Fruit fly (Drosophila melanogaster) whole organism, embryonic: ENCODE data around the gene velo.

ENCODE experiments used
- CG10431 ChIP-seq: fragments of 200-800 bp; sonication (Bioruptor generic); optimal IDR thresholded peaks from 3 replicates; lab custom pipeline; 2018; ENCODE audit warnings: missing biosample characterization, mild to moderate bottlenecking, missing genetic modification characterization
- CG11504 ChIP-seq: fragments of 200-800 bp; sonication (Bioruptor generic); optimal IDR thresholded peaks from 3 replicates; lab custom pipeline; 2019; ENCODE audit warnings: missing biosample characterization, mild to moderate bottlenecking, missing genetic modification characterization, moderate library complexity
- CG1603 ChIP-seq: fragments of 200-800 bp; sonication (Bioruptor generic); optimal IDR thresholded peaks from 2 replicates; lab custom pipeline; 2019; ENCODE audit warnings: missing biosample characterization, mild to moderate bottlenecking, missing genetic modification characterization, moderate library complexity
- CG17359 ChIP-seq: fragments of 200-800 bp; sonication (Bioruptor generic); optimal IDR thresholded peaks from 3 replicates; lab custom pipeline; 2018; ENCODE audit warnings: missing biosample characterization, mild to moderate bottlenecking, missing genetic modification characterization, moderate library complexity
- CG18476 ChIP-seq: fragments of 200-800 bp; sonication (Bioruptor generic); optimal IDR thresholded peaks from 2 replicates; lab custom pipeline; 2016; ENCODE audit warnings: missing biosample characterization, mild to moderate bottlenecking, missing genetic modification characterization
- CG32767 ChIP-seq: fragments of 200-800 bp; sonication (Bioruptor generic); IDR thresholded peaks from 2 replicates; pipeline ENCODE4 v1.3.6; 2022; ENCODE audit warnings: missing biosample characterization, missing genetic modification characterization
- CG4424 ChIP-seq: fragments of 200-800 bp; sonication (Bioruptor generic); optimal IDR thresholded peaks from 3 replicates; lab custom pipeline; 2016; ENCODE audit warnings: missing biosample characterization, missing genetic modification characterization
- CG5180 ChIP-seq: fragments of 200-800 bp; sonication (Bioruptor generic); optimal IDR thresholded peaks from 3 replicates; lab custom pipeline; 2017; ENCODE audit warnings: missing biosample characterization, missing genetic modification characterization, mild to moderate bottlenecking, moderate library complexity, missing genetic modification reagents
- CG6272 ChIP-seq: fragments of 200-800 bp; sonication (Bioruptor generic); IDR thresholded peaks from 2 replicates; pipeline ENCODE4 v1.3.6; 2022; ENCODE audit warnings: missing biosample characterization, missing genetic modification characterization
- CG7786 ChIP-seq: fragments of 200-800 bp; sonication (Bioruptor generic); optimal IDR thresholded peaks from 2 replicates; lab custom pipeline; 2016; ENCODE audit warnings: missing biosample characterization, missing genetic modification characterization
- CG7839 ChIP-seq: fragments of 200-800 bp; sonication (Bioruptor generic); optimal IDR thresholded peaks from 3 replicates; lab custom pipeline; 2018; ENCODE audit warnings: missing biosample characterization, mild to moderate bottlenecking, missing genetic modification characterization, moderate library complexity
- CG8290 ChIP-seq, 3 experiments: fragments of 200-800 bp; sonication (Bioruptor generic); optimal IDR thresholded peaks; 2 replicates each; lab custom pipeline; 2016 to 2019; ENCODE audit warnings: missing biosample characterization in 3 of 3, missing genetic modification characterization in 3 of 3, mild to moderate bottlenecking in 2 of 3, moderate library complexity in 1 of 3
- CG8388 ChIP-seq: fragments of 200-800 bp; sonication (Bioruptor generic); optimal IDR thresholded peaks from 2 replicates; lab custom pipeline; 2019; ENCODE audit warnings: missing biosample characterization, mild to moderate bottlenecking, missing genetic modification characterization, moderate library complexity
- Camta ChIP-seq: fragments of 200-800 bp; sonication (Bioruptor generic); optimal IDR thresholded peaks from 2 replicates; lab custom pipeline; 2016; ENCODE audit warnings: missing biosample characterization, missing genetic modification characterization
- D19A ChIP-seq: fragments of 200-800 bp; optimal IDR thresholded peaks from 3 replicates; lab custom pipeline; 2019; ENCODE audit warnings: missing biosample characterization, mild to moderate bottlenecking, missing genetic modification characterization, moderate library complexity
- ERR ChIP-seq: fragments of 200-800 bp; sonication (Bioruptor generic); optimal IDR thresholded peaks from 2 replicates; lab custom pipeline; 2016; ENCODE audit warnings: missing biosample characterization, missing genetic modification characterization
- HHEX ChIP-seq: fragments of 200-800 bp; sonication (Bioruptor generic); optimal IDR thresholded peaks from 3 replicates; lab custom pipeline; 2017; ENCODE audit warnings: missing biosample characterization, mild to moderate bottlenecking, missing genetic modification characterization, missing genetic modification reagents
- Hey ChIP-seq: fragments of 200-800 bp; sonication (Bioruptor generic); optimal IDR thresholded peaks from 3 replicates; lab custom pipeline; 2018; ENCODE audit warnings: missing biosample characterization, mild to moderate bottlenecking, missing genetic modification characterization
- Hr51 ChIP-seq, 2 experiments: fragments of 200-800 bp; sonication (Bioruptor generic); optimal IDR thresholded peaks; 2 replicates in 1 of 2; 3 replicates in 1 of 2; lab custom pipeline; 2016 to 2018; ENCODE audit warnings: missing biosample characterization in 2 of 2, missing genetic modification characterization in 2 of 2, mild to moderate bottlenecking in 1 of 2, moderate library complexity in 1 of 2
- Hr78 ChIP-seq, 2 experiments: fragments of 200-800 bp in 1 of 2; fragments of >200 bp in 1 of 2; sonication (Bioruptor generic) in 1 of 2; optimal IDR thresholded peaks; 2 replicates each; lab custom pipeline; 2017 to 2019; ENCODE audit warnings: missing biosample characterization in 2 of 2, missing genetic modification characterization in 2 of 2, mild to moderate bottlenecking in 1 of 2, moderate library complexity in 1 of 2
- Med ChIP-seq: fragments of 200-800 bp; sonication (Bioruptor generic); peaks from one replicate; lab custom pipeline; 2016; ENCODE audit warnings: missing biosample characterization, missing genetic modification characterization, mild to moderate bottlenecking, inconsistent platforms, moderate library complexity
- NFAT ChIP-seq: fragments of 200-800 bp; sonication (Bioruptor generic); IDR thresholded peaks from 2 replicates; pipeline ENCODE4 v1.3.6; 2022; ENCODE audit warnings: missing biosample characterization, missing genetic modification characterization
- PHDP ChIP-seq: fragments of 200-800 bp; sonication (Bioruptor generic); optimal IDR thresholded peaks from 3 replicates; lab custom pipeline; 2018; ENCODE audit warnings: missing biosample characterization, mild to moderate bottlenecking, missing genetic modification characterization, moderate library complexity
- Rfx ChIP-seq: fragments of 200-800 bp; sonication (Bioruptor generic); IDR thresholded peaks from 2 replicates; pipeline ENCODE4 v1.3.6; 2022; ENCODE audit warnings: missing biosample characterization, missing genetic modification characterization
- Ssrp ChIP-seq: fragments of 200-800 bp; sonication (Bioruptor generic); optimal IDR thresholded peaks from 2 replicates; lab custom pipeline; 2018; ENCODE audit warnings: missing biosample characterization, mild to moderate bottlenecking, missing genetic modification characterization, moderate library complexity
- abd-A ChIP-seq: fragments of 200-800 bp; sonication (Bioruptor generic); optimal IDR thresholded peaks from 3 replicates; lab custom pipeline; 2019; ENCODE audit warnings: missing biosample characterization, mild to moderate bottlenecking, missing genetic modification characterization, moderate library complexity
- chm ChIP-seq: fragments of 200-800 bp; sonication (Bioruptor generic); IDR thresholded peaks from 2 replicates; pipeline ENCODE4 v1.3.6; 2022; ENCODE audit warnings: missing biosample characterization, missing genetic modification characterization
- ci ChIP-seq: fragments of 200-800 bp; sonication (Bioruptor generic); IDR thresholded peaks from 3 replicates; pipeline ENCODE4 v1.3.6; 2022; ENCODE audit warnings: missing biosample characterization, missing genetic modification characterization
- ewg ChIP-seq: fragments of 200-800 bp; sonication (Bioruptor generic); optimal IDR thresholded peaks from 3 replicates; lab custom pipeline; 2017; ENCODE audit warnings: mild to moderate bottlenecking, missing biosample characterization, missing genetic modification reagents, missing genetic modification characterization
- grn ChIP-seq: fragments of 200-800 bp; sonication (Bioruptor generic); optimal IDR thresholded peaks from 3 replicates; lab custom pipeline; 2017; ENCODE audit warnings: missing biosample characterization, missing genetic modification characterization
- hbn ChIP-seq: fragments of 200-800 bp; sonication (Bioruptor generic); IDR thresholded peaks from 2 replicates; pipeline ENCODE4 v1.3.6; 2022; ENCODE audit warnings: missing biosample characterization, missing genetic modification characterization; ENCODE audit not compliant: partially characterized antibody
- lab ChIP-seq: fragments of 200-800 bp; sonication (Bioruptor generic); optimal IDR thresholded peaks from 3 replicates; lab custom pipeline; 2017; ENCODE audit warnings: missing biosample characterization, missing genetic modification characterization, mild to moderate bottlenecking, moderate library complexity, missing genetic modification reagents
- mam ChIP-seq: fragments of 200-800 bp; sonication (Bioruptor generic); optimal IDR thresholded peaks from 3 replicates; lab custom pipeline; 2016; ENCODE audit warnings: missing biosample characterization, missing genetic modification characterization
- oc ChIP-seq: fragments of 200-800 bp; sonication (Bioruptor generic); optimal IDR thresholded peaks from 2 replicates; lab custom pipeline; 2018; ENCODE audit warnings: missing biosample characterization, mild to moderate bottlenecking, missing genetic modification characterization, moderate library complexity
- odd ChIP-seq: fragments of 200-800 bp; sonication (Bioruptor generic); optimal IDR thresholded peaks from 2 replicates; lab custom pipeline; 2017; ENCODE audit warnings: missing biosample characterization, mild to moderate bottlenecking, missing genetic modification characterization
- otp ChIP-seq: fragments of 200-800 bp; sonication (Bioruptor generic); IDR thresholded peaks from 3 replicates; pipeline ENCODE4, ENCODE4 v1.3.6; 2022; ENCODE audit warnings: missing biosample characterization, missing genetic modification characterization
- ro ChIP-seq: fragments of 200-800 bp; sonication (Bioruptor generic); IDR thresholded peaks from 2 replicates; pipeline ENCODE4 v1.3.6; 2022; ENCODE audit warnings: missing biosample characterization, missing genetic modification characterization
- schlank ChIP-seq: fragments of 200-800 bp; sonication (Bioruptor generic); optimal IDR thresholded peaks from 2 replicates; lab custom pipeline; 2018; ENCODE audit warnings: missing biosample characterization, mild to moderate bottlenecking, missing genetic modification characterization
- sd ChIP-seq: fragments of 200-800 bp; sonication (Bioruptor generic); optimal IDR thresholded peaks from 3 replicates; lab custom pipeline; 2018; ENCODE audit warnings: missing biosample characterization, mild to moderate bottlenecking, missing genetic modification characterization, moderate library complexity
- sens-2 ChIP-seq: fragments of 200-800 bp; sonication (Bioruptor generic); IDR thresholded peaks from 2 replicates; pipeline ENCODE4 v1.3.6; 2022; ENCODE audit warnings: missing biosample characterization, missing genetic modification characterization
- stc ChIP-seq: fragments of 200-800 bp; sonication (Bioruptor generic); IDR thresholded peaks from 2 replicates; pipeline ENCODE4 v1.3.6; 2022; ENCODE audit warnings: missing biosample characterization, missing genetic modification characterization
- tna ChIP-seq: fragments of 200-800 bp; sonication (Bioruptor generic); IDR thresholded peaks from 2 replicates; pipeline ENCODE4 v1.3.6; 2022; ENCODE audit warnings: missing biosample characterization, missing genetic modification characterization; ENCODE audit not compliant: partially characterized antibody
- unpg ChIP-seq: fragments of 200-800 bp; sonication (Bioruptor generic); optimal IDR thresholded peaks from 3 replicates; lab custom pipeline; 2018; ENCODE audit warnings: missing biosample characterization, mild to moderate bottlenecking, missing genetic modification characterization, moderate library complexity
- vfl ChIP-seq: fragments of 200-800 bp; sonication (Bioruptor generic); optimal IDR thresholded peaks from 2 replicates; lab custom pipeline; 2016; ENCODE audit warnings: missing biosample characterization, missing genetic modification characterization
- zen2 ChIP-seq: fragments of 200-800 bp; sonication (Bioruptor generic); IDR thresholded peaks from 3 replicates; pipeline ENCODE4 v1.3.6; 2022; ENCODE audit warnings: missing biosample characterization, missing genetic modification characterization; ENCODE audit not compliant: partially characterized antibody

The velo gene

DNA sequence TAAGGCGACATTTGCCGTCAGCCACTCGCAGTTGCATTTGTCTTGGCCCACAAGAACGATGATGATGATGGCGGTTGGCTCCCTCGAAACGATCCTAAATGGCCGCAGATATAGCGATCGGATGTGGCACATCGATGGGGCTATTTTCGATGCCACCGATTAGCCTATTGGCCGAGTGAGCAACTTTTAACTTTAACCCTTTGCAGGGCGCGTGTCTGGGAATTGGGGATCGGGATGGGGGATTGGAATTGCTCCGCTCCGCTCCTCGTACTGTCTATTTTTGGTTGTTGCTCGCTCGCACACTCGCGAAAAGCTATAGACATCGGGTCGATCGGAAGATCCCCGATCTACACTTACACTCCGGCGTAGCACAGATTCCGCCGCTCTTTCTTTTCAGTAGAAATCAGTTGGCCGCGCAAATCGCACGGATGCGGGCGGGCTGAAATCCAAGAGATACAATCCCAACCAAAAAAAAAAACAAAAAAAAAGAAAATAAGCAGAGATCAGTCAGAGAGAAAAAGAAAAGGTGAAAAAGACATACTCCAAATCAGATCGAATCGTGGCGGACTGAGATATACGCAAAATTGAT is 48.0 kb downstream of the velo start, which contains the start of gene CG8519 (continued):
- TF ChIP-seq zen2 (GFP tag; lab: Robert Waterston, UW) = 0 out of 3 replicates have a peak, but pooled peaks have one; percentile 6
- TF ChIP-seq, all 482 proteins: peak for 14

DNA sequence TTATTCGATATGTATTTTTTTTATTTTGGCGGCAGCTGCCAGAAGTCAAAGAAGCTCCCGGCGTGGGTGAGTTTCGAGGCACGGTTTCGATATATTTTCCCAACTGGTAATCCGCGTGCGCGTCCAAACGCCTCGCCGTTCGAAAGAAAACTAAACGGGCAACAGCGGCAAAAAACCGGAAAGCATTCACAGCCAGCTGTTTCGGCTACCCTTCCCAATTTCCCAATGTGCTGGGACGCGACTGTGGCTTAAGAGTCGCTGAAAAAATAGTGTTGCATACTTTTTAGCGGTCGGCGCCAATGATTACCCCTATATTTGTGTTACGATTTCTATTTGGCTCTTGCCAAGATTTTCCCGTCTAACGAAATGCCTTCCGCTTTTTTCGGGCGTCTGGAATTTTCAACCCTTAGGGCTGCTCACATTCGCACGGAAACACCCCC is 49.2 kb downstream of the velo start, which contains the start of gene SP1173:
TSS of gene SP1173 (minus strand) at position 154 of the 440 bp plus-strand sequence.
- TF ChIP-seq CG4424 = no peak
- peak; percentile 17 for TF ChIP-seq PHDP
- TF ChIP-seq mam (GFP tag; lab: Kevin White, UChicago) = peak; percentile 11
- peak; percentile 40; the same call in 1 of the 2 replicates for TF ChIP-seq sens-2
- TF ChIP-seq Camta (GFP tag; lab: Kevin White, UChicago) = peak; percentile 9
- TF ChIP-seq schlank (tag; lab: Kevin White, UChicago) = peak; percentile 4
- no peak for TF ChIP-seq Hr78 (GFP tag; optimal IDR thresholded peaks at IDR 0.05; lab: Kevin White, UChicago)
- no peak for TF ChIP-seq odd (GFP tag; lab: Kevin White, UChicago)
- TF ChIP-seq oc (tag; lab: Kevin White, UChicago) = peak; percentile 70
- peak; percentile 72 for TF ChIP-seq abd-A (tag; lab: Kevin White, UChicago)
- no peak for TF ChIP-seq vfl (GFP tag; lab: Kevin White, UChicago)
- TF ChIP-seq unpg (GFP tag; lab: Kevin White, UChicago) = peak; percentile 32
- peak; percentile 64 for TF ChIP-seq sd (tag; lab: Kevin White, UChicago)
- TF ChIP-seq CG11504 (tag; lab: Kevin White, UChicago) = peak; percentile 30
- peak; percentile 7 for TF ChIP-seq Hey (tag; lab: Kevin White, UChicago)
- TF ChIP-seq Rfx (GFP tag; lab: Robert Waterston, UW) = peak; percentile 74; the same call in 1 of the 2 replicates
- TF ChIP-seq otp (GFP tag; lab: Robert Waterston, UW) = no peak
- TF ChIP-seq CG6272 (GFP tag; lab: Robert Waterston, UW) = 0 out of 2 replicates have a peak, but pooled peaks have one; percentile 22
- TF ChIP-seq D19A (tag; lab: Kevin White, UChicago) = peak; percentile 36
- peak; percentile 59; the same call in 1 of the 2 replicates for TF ChIP-seq stc (GFP tag; lab: Robert Waterston, UW)
- peak; percentile 50 for TF ChIP-seq CG1603 (tag; lab: Kevin White, UChicago)
- peak; percentile 92 for TF ChIP-seq chm (GFP tag; lab: Robert Waterston, UW)
- TF ChIP-seq NFAT = peak; percentile 64
- TF ChIP-seq ERR = peak; percentile 25
- TF ChIP-seq hbn (GFP tag; lab: Robert Waterston, UW) = peak; percentile 20; the same call in 1 of the 2 replicates
- peak; percentile 13 to 29 for TF ChIP-seq Hr51 (GFP tag; optimal IDR thresholded peaks at IDR 0.05; lab: Kevin White, UChicago)
- TF ChIP-seq ci (GFP tag; lab: Robert Waterston, UW) = peak; percentile 87
- TF ChIP-seq HHEX (GFP tag; lab: Kevin White, UChicago) = peak; percentile 11
- peak; percentile 61; the same call in 2 of the 3 replicates for TF ChIP-seq zen2 (GFP tag; lab: Robert Waterston, UW)
- peak; percentile 85 for TF ChIP-seq Med (GFP tag; lab: Kevin White, UChicago)
- TF ChIP-seq CG32767 = peak; percentile 49; the same call in 1 of the 2 replicates
- TF ChIP-seq lab = peak; percentile 61
- TF ChIP-seq CG8290 (GFP tag; optimal IDR thresholded peaks at IDR 0.05; lab: Kevin White, UChicago) = no peak
- peak; percentile 45 to 76 for TF ChIP-seq CG8290 (tag; optimal IDR thresholded peaks at IDR 0.05; lab: Kevin White, UChicago)
- TF ChIP-seq CG17359 (tag; lab: Kevin White, UChicago) = peak; percentile 5
- peak; percentile 15 for TF ChIP-seq CG7839 (tag; lab: Kevin White, UChicago)
- no peak for TF ChIP-seq Ssrp (tag; lab: Kevin White, UChicago)
- TF ChIP-seq CG10431 (GFP tag; lab: Kevin White, UChicago) = peak; percentile 25
- TF ChIP-seq CG8388 (GFP tag; lab: Kevin White, UChicago) = no peak
- peak; percentile 12 for TF ChIP-seq CG7786 (GFP tag; lab: Kevin White, UChicago)
- TF ChIP-seq CG18476 (GFP tag; lab: Kevin White, UChicago) = no peak
- no peak for TF ChIP-seq grn
- TF ChIP-seq CG5180 (GFP tag; lab: Kevin White, UChicago) = peak; percentile 24
- TF ChIP-seq tna = peak; percentile 61
- peak; percentile 16 for TF ChIP-seq ewg (GFP tag; lab: Kevin White, UChicago)
- no peak for TF ChIP-seq ro
